Worm (Caenorhabditis elegans) whole organism, L4 larva: ENCODE measurements around the gene nrsn-1.

Experiments used
- Y48G9A.11 ChIP-seq: fragments of 200-800 bp; sonication (Bioruptor generic); IDR thresholded peaks from 2 replicates; pipeline ENCODE4 v1.3.6; 2022; ENCODE audit warnings: missing genetic modification reagents, missing genetic modification characterization, missing compliant biosample characterization
- aly-2 ChIP-seq: sonication (generic microtip); optimal IDR thresholded peaks from 2 replicates; lab custom pipeline; 2018; ENCODE audit warnings: missing biosample characterization, missing genetic modification characterization
- dpl-1 ChIP-seq: fragments of 150-350 bp; optimal IDR thresholded peaks from 2 replicates; lab custom pipeline; 2014; ENCODE audit warnings: missing biosample characterization, missing genetic modification reagents, missing genetic modification characterization
- fkh-10 ChIP-seq: fragments of 150-350 bp; optimal IDR thresholded peaks from 2 replicates; lab custom pipeline; 2014; ENCODE audit warnings: missing biosample characterization, missing genetic modification reagents, missing genetic modification characterization
- nhr-42 ChIP-seq: fragments of 200-800 bp; sonication (Bioruptor generic); IDR thresholded peaks from 2 replicates; pipeline ENCODE4 v1.3.6; 2022; ENCODE audit warnings: missing genetic modification characterization, missing compliant biosample characterization
- unc-130 ChIP-seq: sonication (generic microtip); optimal IDR thresholded peaks from 2 replicates; lab custom pipeline; 2016; ENCODE audit warnings: missing genetic modification reagents, missing genetic modification characterization, missing compliant biosample characterization
- unc-62 ChIP-seq, 3 experiments: fragments of 150-350 bp in 1 of 3; sonication (generic microtip); optimal IDR thresholded peaks in 2 of 3; peaks in 1 of 3; 1 replicate in 1 of 3; 2 replicates in 2 of 3; lab custom pipeline; 2014 to 2017; ENCODE audit warnings: missing biosample characterization in 3 of 3, missing genetic modification characterization in 3 of 3, missing genetic modification reagents in 3 of 3, missing genotype in 1 of 3
- ztf-11 ChIP-seq: fragments of 150-350 bp; optimal IDR thresholded peaks from 2 replicates; lab custom pipeline; 2014; ENCODE audit warnings: missing biosample characterization, missing genetic modification characterization

ce11 chrV:3750328-3750727 is 34.6 kb upstream of the nrsn-1 start:
- no peak for TF ChIP-seq ztf-11 (tag; lab: Kevin White, UChicago)
- no peak for TF ChIP-seq aly-2 (tag; lab: Kevin White, UChicago)
- no peak for TF ChIP-seq dpl-1 (GFP tag; lab: Kevin White, UChicago)
- TF ChIP-seq unc-130 = no peak
- TF ChIP-seq fkh-10 (GFP tag; lab: Kevin White, UChicago) = no peak
- TF ChIP-seq unc-62 (GFP tag; optimal IDR thresholded peaks at IDR 0.05 in 1 of 2; lab: Kevin White, UChicago) = no peak
- no peak for TF ChIP-seq unc-62 (tag; optimal IDR thresholded peaks at IDR 0.05; lab: Kevin White, UChicago)
- no peak for TF ChIP-seq nhr-42
- TF ChIP-seq Y48G9A.11 (GFP tag; lab: Robert Waterston, UW) = no peak
